Fruit fly (Drosophila melanogaster) whole organism, embryonic: Measurements from ENCODE around the gene HHEX.

ENCODE experiments used
- CG10979 ChIP-seq: fragments of 200-800 bp; sonication (Bioruptor generic); optimal IDR thresholded peaks from 2 replicates; lab custom pipeline; 2018; ENCODE audit warnings: missing biosample characterization, mild to moderate bottlenecking, missing genetic modification characterization, moderate library complexity
- CG11093 ChIP-seq: fragments of 200-800 bp; sonication (Bioruptor generic); IDR thresholded peaks from 3 replicates; pipeline ENCODE4 v1.3.6; 2022; ENCODE audit warnings: missing biosample characterization, missing genetic modification characterization
- CG12219 ChIP-seq: fragments of 200-800 bp; sonication (Bioruptor generic); optimal IDR thresholded peaks from 3 replicates; lab custom pipeline; 2018; ENCODE audit warnings: missing biosample characterization, mild to moderate bottlenecking, missing genetic modification characterization
- CG13296 ChIP-seq: fragments of 200-800 bp; sonication (Bioruptor generic); optimal IDR thresholded peaks from 3 replicates; lab custom pipeline; 2018; ENCODE audit warnings: missing biosample characterization, mild to moderate bottlenecking, missing genetic modification characterization
- CG15479 ChIP-seq: fragments of 200-800 bp; sonication (Bioruptor generic); optimal IDR thresholded peaks from 3 replicates; lab custom pipeline; 2019; ENCODE audit warnings: missing biosample characterization, mild to moderate bottlenecking, missing genetic modification characterization, moderate library complexity
- CG16779 ChIP-seq: fragments of 200-800 bp; sonication (Bioruptor generic); IDR thresholded peaks from 2 replicates; pipeline ENCODE4 v1.3.6; 2022; ENCODE audit warnings: missing biosample characterization, missing genetic modification characterization
- CG17612 ChIP-seq: fragments of 200-800 bp; sonication (Bioruptor generic); IDR thresholded peaks from 2 replicates; pipeline ENCODE4 v1.3.6; 2022; ENCODE audit warnings: missing biosample characterization, missing genetic modification characterization
- CG4328 ChIP-seq: fragments of 200-800 bp; sonication (Bioruptor generic); optimal IDR thresholded peaks from 3 replicates; lab custom pipeline; 2017; ENCODE audit warnings: missing biosample characterization, missing genetic modification reagents, missing genetic modification characterization
- CG4617 ChIP-seq: fragments of 200-800 bp; sonication (Bioruptor generic); optimal IDR thresholded peaks from 3 replicates; lab custom pipeline; 2016; ENCODE audit warnings: missing biosample characterization, missing genetic modification characterization, borderline replicate concordance
- CG5245 ChIP-seq: fragments of 200-800 bp; sonication (Bioruptor generic); optimal IDR thresholded peaks from 3 replicates; lab custom pipeline; 2016; ENCODE audit warnings: missing biosample characterization, missing genetic modification characterization
- CG6683 ChIP-seq: fragments of 200-800 bp; sonication (Bioruptor generic); optimal IDR thresholded peaks from 2 replicates; lab custom pipeline; 2017; ENCODE audit warnings: missing biosample characterization, mild to moderate bottlenecking, missing genetic modification characterization, missing genetic modification reagents
- CG6689 ChIP-seq: fragments of 200-800 bp; sonication (Bioruptor generic); IDR thresholded peaks from 2 replicates; pipeline ENCODE4 v1.3.6; 2022; ENCODE audit warnings: missing biosample characterization, missing genetic modification characterization
- CG8944 ChIP-seq: fragments of 200-800 bp; sonication (Bioruptor generic); optimal IDR thresholded peaks from 3 replicates; lab custom pipeline; 2016; ENCODE audit warnings: missing biosample characterization, missing genetic modification characterization
- CG9797 ChIP-seq: fragments of 200-800 bp; sonication (Bioruptor generic); optimal IDR thresholded peaks from 3 replicates; lab custom pipeline; 2018; ENCODE audit warnings: missing biosample characterization, mild to moderate bottlenecking, missing genetic modification characterization
- CHES-1-like ChIP-seq: fragments of 200-800 bp; sonication (Bioruptor generic); optimal IDR thresholded peaks from 2 replicates; lab custom pipeline; 2016; ENCODE audit warnings: missing biosample characterization, missing genetic modification characterization
- CkIIα-i1 ChIP-seq: fragments of 200-800 bp; sonication (Bioruptor generic); IDR thresholded peaks from 2 replicates; pipeline ENCODE4 v1.3.6; 2022; ENCODE audit warnings: missing biosample characterization, missing genetic modification characterization
- Dp ChIP-seq: fragments of 200-800 bp; sonication (Bioruptor generic); optimal IDR thresholded peaks from 2 replicates; lab custom pipeline; 2018; ENCODE audit warnings: missing biosample characterization, mild to moderate bottlenecking, missing genetic modification characterization, moderate library complexity
- ERR ChIP-seq: fragments of 200-800 bp; sonication (Bioruptor generic); optimal IDR thresholded peaks from 2 replicates; lab custom pipeline; 2016; ENCODE audit warnings: missing biosample characterization, missing genetic modification characterization
- Elba2 ChIP-seq: fragments of 200-800 bp; sonication (Bioruptor generic); optimal IDR thresholded peaks from 3 replicates; lab custom pipeline; 2016; ENCODE audit warnings: missing biosample characterization, missing genetic modification characterization
- Fer1 ChIP-seq: fragments of 200-800 bp; sonication (Bioruptor generic); optimal IDR thresholded peaks from 2 replicates; lab custom pipeline; 2017; ENCODE audit warnings: missing biosample characterization, mild to moderate bottlenecking, missing genetic modification characterization
- Hand ChIP-seq: fragments of 200-800 bp; sonication (Bioruptor generic); optimal IDR thresholded peaks from 2 replicates; lab custom pipeline; 2017; ENCODE audit warnings: mild to moderate bottlenecking, missing biosample characterization, missing genetic modification reagents, missing genetic modification characterization
- MBD-R2 ChIP-seq: fragments of 200-800 bp; sonication (Bioruptor generic); IDR thresholded peaks from 2 replicates; pipeline ENCODE4 v1.3.6; 2022; ENCODE audit warnings: missing biosample characterization, missing genetic modification characterization
- Max ChIP-seq: fragments of 200-800 bp; sonication (Bioruptor generic); optimal IDR thresholded peaks from 2 replicates; lab custom pipeline; 2016; ENCODE audit warnings: missing biosample characterization, mild to moderate bottlenecking, missing genetic modification characterization
- NC2β ChIP-seq: fragments of 200-800 bp; sonication (Bioruptor generic); optimal IDR thresholded peaks from 2 replicates; lab custom pipeline; 2016; ENCODE audit warnings: missing biosample characterization, missing genetic modification characterization
- NFAT ChIP-seq: fragments of 200-800 bp; sonication (Bioruptor generic); IDR thresholded peaks from 2 replicates; pipeline ENCODE4 v1.3.6; 2022; ENCODE audit warnings: missing biosample characterization, missing genetic modification characterization
- NfI ChIP-seq: fragments of 200-800 bp; sonication (Bioruptor generic); optimal IDR thresholded peaks from 3 replicates; lab custom pipeline; 2018; ENCODE audit warnings: missing biosample characterization, mild to moderate bottlenecking, missing genetic modification characterization, moderate library complexity
- Poxn ChIP-seq: fragments of 200-800 bp; sonication (Bioruptor generic); IDR thresholded peaks from 2 replicates; pipeline ENCODE4 v1.3.6; 2022; ENCODE audit warnings: missing biosample characterization, missing genetic modification characterization
- Vsx1 ChIP-seq: fragments of 200-800 bp; sonication (Bioruptor generic); optimal IDR thresholded peaks from 2 replicates; lab custom pipeline; 2017; ENCODE audit warnings: missing biosample characterization, mild to moderate bottlenecking, missing genetic modification characterization, missing genetic modification reagents
- ap ChIP-seq: fragments of 200-800 bp; sonication (Bioruptor generic); IDR thresholded peaks from 2 replicates; pipeline ENCODE4 v1.3.6; 2022; ENCODE audit warnings: missing biosample characterization, missing genetic modification characterization
- az2 ChIP-seq: fragments of 200-800 bp; sonication (Bioruptor generic); optimal IDR thresholded peaks from 3 replicates; lab custom pipeline; 2016; ENCODE audit warnings: missing biosample characterization, missing genetic modification characterization
- btn ChIP-seq: fragments of 200-800 bp; sonication (Bioruptor generic); optimal IDR thresholded peaks from 2 replicates; lab custom pipeline; 2016; ENCODE audit warnings: missing biosample characterization, missing genetic modification characterization
- caup ChIP-seq: fragments of 200-800 bp; sonication (Bioruptor generic); optimal IDR thresholded peaks from 3 replicates; lab custom pipeline; 2017; ENCODE audit warnings: missing biosample characterization, mild to moderate bottlenecking, missing genetic modification characterization, moderate library complexity; ENCODE audit not compliant: severe bottlenecking
- cg ChIP-seq: fragments of 200-800 bp; sonication (Bioruptor generic); optimal IDR thresholded peaks from 3 replicates; lab custom pipeline; 2019; ENCODE audit warnings: missing biosample characterization, mild to moderate bottlenecking, missing genetic modification characterization, moderate library complexity
- ci ChIP-seq: fragments of 200-800 bp; sonication (Bioruptor generic); IDR thresholded peaks from 3 replicates; pipeline ENCODE4 v1.3.6; 2022; ENCODE audit warnings: missing biosample characterization, missing genetic modification characterization
- croc ChIP-seq: fragments of 200-800 bp; sonication (Bioruptor generic); conservative IDR thresholded peaks from 3 replicates; pipeline ENCODE4 v1.3.6; 2022; ENCODE audit warnings: missing biosample characterization, missing genetic modification characterization
- emc ChIP-seq: fragments of 200-800 bp; sonication (Bioruptor generic); optimal IDR thresholded peaks from 2 replicates; lab custom pipeline; 2016; ENCODE audit warnings: missing biosample characterization, missing genetic modification characterization
- ewg ChIP-seq: fragments of 200-800 bp; sonication (Bioruptor generic); optimal IDR thresholded peaks from 3 replicates; lab custom pipeline; 2017; ENCODE audit warnings: mild to moderate bottlenecking, missing biosample characterization, missing genetic modification reagents, missing genetic modification characterization
- gcm2 ChIP-seq: fragments of 200-800 bp; sonication (Bioruptor generic); optimal IDR thresholded peaks from 2 replicates; lab custom pipeline; 2016; ENCODE audit warnings: missing biosample characterization, missing genetic modification characterization
- grau ChIP-seq: fragments of 200-800 bp; optimal IDR thresholded peaks from 3 replicates; lab custom pipeline; 2019; ENCODE audit warnings: missing biosample characterization, mild to moderate bottlenecking, missing genetic modification characterization, moderate library complexity
- insv ChIP-seq, 2 experiments: fragments of 200-800 bp; sonication (Bioruptor generic); optimal IDR thresholded peaks; 3 replicates each; lab custom pipeline; 2016 to 2018; ENCODE audit warnings: missing biosample characterization in 2 of 2, missing genetic modification characterization in 2 of 2
- jing ChIP-seq: fragments of 200-800 bp; sonication (Bioruptor generic); optimal IDR thresholded peaks from 2 replicates; lab custom pipeline; 2018; ENCODE audit warnings: missing biosample characterization, mild to moderate bottlenecking, missing genetic modification characterization
- mirr ChIP-seq: fragments of 200-800 bp; sonication (Bioruptor generic); optimal IDR thresholded peaks from 3 replicates; lab custom pipeline; 2018; ENCODE audit warnings: missing biosample characterization, mild to moderate bottlenecking, missing genetic modification characterization
- pb ChIP-seq: fragments of 200-800 bp; sonication (Bioruptor generic); optimal IDR thresholded peaks from 3 replicates; lab custom pipeline; 2016; ENCODE audit warnings: missing biosample characterization, missing genetic modification characterization
- psq ChIP-seq: fragments of 200-800 bp; sonication (Bioruptor generic); optimal IDR thresholded peaks from 2 replicates; lab custom pipeline; 2017; ENCODE audit warnings: missing biosample characterization, missing genetic modification characterization
- rib ChIP-seq: fragments of 200-800 bp; sonication (Bioruptor generic); IDR thresholded peaks from 2 replicates; pipeline ENCODE4 v1.3.6; 2022; ENCODE audit warnings: missing biosample characterization, missing genetic modification characterization
- ro ChIP-seq: fragments of 200-800 bp; sonication (Bioruptor generic); IDR thresholded peaks from 2 replicates; pipeline ENCODE4 v1.3.6; 2022; ENCODE audit warnings: missing biosample characterization, missing genetic modification characterization
- scrt ChIP-seq: fragments of 200-800 bp; sonication (Bioruptor generic); optimal IDR thresholded peaks from 2 replicates; lab custom pipeline; 2018; ENCODE audit warnings: missing biosample characterization, mild to moderate bottlenecking, missing genetic modification characterization, moderate library complexity
- sqz ChIP-seq: fragments of 200-800 bp; sonication (Bioruptor generic); optimal IDR thresholded peaks from 3 replicates; lab custom pipeline; 2018; ENCODE audit warnings: missing biosample characterization, mild to moderate bottlenecking, missing genetic modification characterization
- ttk ChIP-seq: fragments of 200-800 bp; sonication (Bioruptor generic); IDR thresholded peaks from 2 replicates; pipeline ENCODE4 v2.1.2; 2022; ENCODE audit warnings: missing biosample characterization, missing genetic modification characterization
- wor ChIP-seq: fragments of 200-800 bp; sonication (Bioruptor generic); IDR thresholded peaks from 2 replicates; pipeline ENCODE4 v1.3.6; 2022; ENCODE audit warnings: missing biosample characterization, missing genetic modification characterization

The HHEX gene

DNA sequence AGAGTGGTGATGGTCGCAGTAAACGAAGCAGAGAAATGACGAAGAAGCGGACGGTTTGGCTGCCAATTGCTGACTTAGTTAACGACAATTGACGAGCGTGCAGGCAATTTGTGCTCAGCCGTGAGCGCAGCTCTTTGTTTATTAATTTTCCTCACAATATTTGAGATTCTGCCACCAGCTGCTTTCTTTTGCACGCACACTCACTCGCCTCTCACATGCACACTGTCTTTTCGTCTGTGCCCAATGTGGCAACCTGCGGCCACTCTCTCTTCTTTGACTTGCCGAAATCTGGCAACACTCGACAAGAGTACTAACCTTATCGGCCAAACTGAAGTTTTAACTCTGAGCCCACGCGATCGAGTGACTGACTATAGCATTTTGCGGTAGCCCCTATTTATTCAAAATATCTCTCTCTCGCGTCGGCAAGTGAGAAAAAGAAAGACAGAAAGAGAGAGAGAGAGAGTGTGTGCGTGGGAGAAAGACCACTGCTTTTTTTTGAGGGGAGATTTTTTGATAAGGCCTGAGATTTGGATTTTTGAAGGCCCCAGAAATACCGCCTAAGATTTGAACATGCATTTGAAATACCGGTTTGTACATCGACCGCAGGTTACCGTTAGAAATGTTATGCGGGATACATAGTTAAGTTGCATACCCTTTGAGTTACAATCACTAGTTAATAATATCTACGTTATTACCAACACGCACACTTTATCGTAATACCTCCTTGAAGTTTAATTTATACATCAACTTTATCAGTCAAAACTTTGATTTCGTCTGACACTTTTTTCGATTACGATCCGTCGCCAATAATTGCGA lies 20.1 kb downstream of the HHEX start, which contains the start of gene Mvl (continued):
- no peak for TF ChIP-seq Max (GFP tag; lab: Kevin White, UChicago)
- TF ChIP-seq MBD-R2 (GFP tag; lab: Robert Waterston, UW): peak; percentile 49; the same call in 1 of the 2 replicates
- TF ChIP-seq CG6683 (GFP tag; lab: Kevin White, UChicago): no peak
- no peak for TF ChIP-seq Poxn (GFP tag; lab: Robert Waterston, UW)
- no peak for TF ChIP-seq az2
- no peak for TF ChIP-seq caup (GFP tag; lab: Kevin White, UChicago)
- no peak for TF ChIP-seq Elba2 (GFP tag; lab: Kevin White, UChicago)
- TF ChIP-seq jing (GFP tag; lab: Kevin White, UChicago): no peak
- TF ChIP-seq CG4328 (GFP tag; lab: Kevin White, UChicago): no peak
- no peak for TF ChIP-seq wor (GFP tag; lab: Robert Waterston, UW)
- peak; percentile 5 for TF ChIP-seq CHES-1-like (GFP tag; lab: Kevin White, UChicago)
- TF ChIP-seq pb (GFP tag; lab: Kevin White, UChicago): no peak
- TF ChIP-seq Vsx1 (GFP tag; lab: Kevin White, UChicago): no peak
- no peak for TF ChIP-seq btn
- TF ChIP-seq ci (GFP tag; lab: Robert Waterston, UW): no peak
- peak; percentile 30 for TF ChIP-seq mirr (GFP tag; lab: Kevin White, UChicago)
- TF ChIP-seq psq (GFP tag; lab: Kevin White, UChicago): no peak
- TF ChIP-seq ERR (GFP tag; lab: Kevin White, UChicago): peak; percentile 8
- no peak for TF ChIP-seq NFAT (GFP tag; lab: Robert Waterston, UW)
- no peak for TF ChIP-seq emc (GFP tag; lab: Kevin White, UChicago)
- TF ChIP-seq gcm2 (GFP tag; lab: Kevin White, UChicago): no peak
- no peak for TF ChIP-seq CG16779 (GFP tag; lab: Robert Waterston, UW)
- peak; percentile 4 for TF ChIP-seq grau
- peak; percentile 83 for TF ChIP-seq cg (GFP tag; lab: Kevin White, UChicago)
- TF ChIP-seq Fer1 (GFP tag; lab: Kevin White, UChicago): peak; percentile 29
- TF ChIP-seq CG17612 (GFP tag; lab: Robert Waterston, UW): no peak
- TF ChIP-seq NfI (GFP tag; lab: Kevin White, UChicago): no peak
- TF ChIP-seq sqz (GFP tag; lab: Kevin White, UChicago): no peak
- peak; percentile 82 for TF ChIP-seq ewg
- TF ChIP-seq insv (GFP tag; optimal IDR thresholded peaks at IDR 0.05; lab: Kevin White, UChicago): peak in 1 of 2 experiments; percentile 18
- TF ChIP-seq croc (GFP tag; lab: Robert Waterston, UW): no peak
- TF ChIP-seq Dp (GFP tag; lab: Kevin White, UChicago): peak; percentile 79
- no peak for TF ChIP-seq Hand (GFP tag; lab: Kevin White, UChicago)
- no peak for TF ChIP-seq CG8944 (GFP tag; lab: Kevin White, UChicago)
- no peak for TF ChIP-seq CG6689 (GFP tag; lab: Robert Waterston, UW)
- TF ChIP-seq CG4617 (GFP tag; lab: Kevin White, UChicago): peak; percentile 62
- no peak for TF ChIP-seq CkIIα-i1 (GFP tag; lab: Robert Waterston, UW)
- TF ChIP-seq scrt (GFP tag; lab: Kevin White, UChicago): no peak
- TF ChIP-seq rib: no peak; the same call in 1 of the 2 replicates
- TF ChIP-seq CG10979 (tag; lab: Kevin White, UChicago): peak; percentile 5
- no peak for TF ChIP-seq ttk (GFP tag; lab: Robert Waterston, UW)
- TF ChIP-seq CG13296 (GFP tag; lab: Kevin White, UChicago): no peak
- no peak for TF ChIP-seq CG15479 (GFP tag; lab: Kevin White, UChicago)
- no peak for TF ChIP-seq NC2β (GFP tag; lab: Kevin White, UChicago)
- TF ChIP-seq CG12219 (GFP tag; lab: Kevin White, UChicago): no peak
- TF ChIP-seq CG9797 (GFP tag; lab: Kevin White, UChicago): peak; percentile 17
- no peak for TF ChIP-seq CG11093 (GFP tag; lab: Robert Waterston, UW)
- no peak for TF ChIP-seq CG5245 (GFP tag; lab: Kevin White, UChicago)
- TF ChIP-seq ro (GFP tag; lab: Robert Waterston, UW): no peak
- no peak for TF ChIP-seq ap
